Fruit fly (Drosophila melanogaster) whole organism, embryonic: Measurements from ENCODE around the gene Cdk1.

Experiments
- CG12659 ChIP-seq: fragments of 200-800 bp; sonication (Bioruptor generic); optimal IDR thresholded peaks from 3 replicates; lab custom pipeline; 2017; ENCODE audit warnings: mild to moderate bottlenecking, missing biosample characterization, missing genetic modification reagents, missing genetic modification characterization
- CG13424 ChIP-seq: fragments of 200-800 bp; sonication (Bioruptor generic); optimal IDR thresholded peaks from 2 replicates; lab custom pipeline; 2019; ENCODE audit warnings: missing biosample characterization, mild to moderate bottlenecking, missing genetic modification characterization, moderate library complexity
- CG13894 ChIP-seq: fragments of 200-800 bp; sonication (Bioruptor generic); optimal IDR thresholded peaks from 3 replicates; lab custom pipeline; 2018; ENCODE audit warnings: missing biosample characterization, mild to moderate bottlenecking, missing genetic modification characterization, moderate library complexity
- CG14860 ChIP-seq: fragments of 200-800 bp; sonication (Bioruptor generic); IDR thresholded peaks from 3 replicates; pipeline ENCODE4 v1.3.6; 2022; ENCODE audit warnings: missing biosample characterization, missing genetic modification characterization; ENCODE audit not compliant: partially characterized antibody
- CG1603 ChIP-seq: fragments of 200-800 bp; sonication (Bioruptor generic); optimal IDR thresholded peaks from 2 replicates; lab custom pipeline; 2019; ENCODE audit warnings: missing biosample characterization, mild to moderate bottlenecking, missing genetic modification characterization, moderate library complexity
- CG1647 ChIP-seq: fragments of 200-800 bp; sonication (Bioruptor generic); optimal IDR thresholded peaks from 3 replicates; lab custom pipeline; 2016; ENCODE audit warnings: missing biosample characterization, missing genetic modification characterization
- CG16813 ChIP-seq: fragments of 200-800 bp; sonication (Bioruptor generic); IDR thresholded peaks from 3 replicates; pipeline ENCODE4 v1.3.6; 2022; ENCODE audit warnings: missing biosample characterization, missing genetic modification characterization; ENCODE audit not compliant: partially characterized antibody
- CG16815 ChIP-seq: fragments of 200-800 bp; sonication (Bioruptor generic); optimal IDR thresholded peaks from 3 replicates; lab custom pipeline; 2017; ENCODE audit warnings: missing biosample characterization, mild to moderate bottlenecking, missing genetic modification characterization
- CG2129 ChIP-seq: fragments of 200-800 bp; sonication (Bioruptor generic); IDR thresholded peaks from 2 replicates; pipeline ENCODE4 v1.3.6; 2022; ENCODE audit warnings: missing biosample characterization, missing genetic modification characterization; ENCODE audit not compliant: partially characterized antibody
- CG30020 ChIP-seq: fragments of 200-800 bp; optimal IDR thresholded peaks from 2 replicates; lab custom pipeline; 2019; ENCODE audit warnings: missing biosample characterization, mild to moderate bottlenecking, missing genetic modification characterization, moderate library complexity
- CG3847 ChIP-seq: fragments of 200-800 bp; sonication (Bioruptor generic); IDR thresholded peaks from 2 replicates; pipeline ENCODE4 v1.3.6; 2022; ENCODE audit warnings: missing biosample characterization, missing genetic modification characterization
- CG4404 ChIP-seq: fragments of 200-800 bp; sonication (Bioruptor generic); IDR thresholded peaks from 2 replicates; pipeline ENCODE4 v1.3.6; 2022; ENCODE audit warnings: missing biosample characterization, missing genetic modification characterization
- CG6791 ChIP-seq: fragments of 200-800 bp; sonication (Bioruptor generic); IDR thresholded peaks from 3 replicates; pipeline ENCODE4 v1.3.6; 2022; ENCODE audit warnings: missing biosample characterization, missing genetic modification characterization; ENCODE audit not compliant: partially characterized antibody
- CG6854 ChIP-seq: fragments of 200-800 bp; sonication (Bioruptor generic); optimal IDR thresholded peaks from 3 replicates; lab custom pipeline; 2017; ENCODE audit warnings: missing biosample characterization, mild to moderate bottlenecking, missing genetic modification characterization
- CG7963 ChIP-seq: fragments of 200-800 bp; sonication (Bioruptor generic); IDR thresholded peaks from 3 replicates; pipeline ENCODE4 v1.3.6; 2022; ENCODE audit warnings: missing biosample characterization, missing genetic modification characterization; ENCODE audit not compliant: partially characterized antibody
- CG8089 ChIP-seq: fragments of 200-800 bp; sonication (Bioruptor generic); optimal IDR thresholded peaks from 3 replicates; lab custom pipeline; 2016; ENCODE audit warnings: missing biosample characterization, missing genetic modification characterization
- CG8924 ChIP-seq: fragments of 200-800 bp; optimal IDR thresholded peaks from 3 replicates; lab custom pipeline; 2019; ENCODE audit warnings: missing biosample characterization, mild to moderate bottlenecking, missing genetic modification characterization, moderate library complexity
- D ChIP-seq, 2 experiments: fragments of 200-800 bp in 1 of 2; fragments of >200 bp in 1 of 2; sonication (Bioruptor generic) in 1 of 2; optimal IDR thresholded peaks; 2 replicates in 1 of 2; 3 replicates in 1 of 2; lab custom pipeline; 2017; ENCODE audit warnings: mild to moderate bottlenecking in 1 of 2, missing biosample characterization in 1 of 2, missing genetic modification characterization in 1 of 2, missing genetic modification reagents in 1 of 2
- Dll ChIP-seq: fragments of 200-800 bp; sonication (Bioruptor generic); IDR thresholded peaks from 4 replicates; pipeline ENCODE4 v1.3.6; 2022; ENCODE audit warnings: missing biosample characterization, missing genetic modification characterization; ENCODE audit not compliant: partially characterized antibody
- Dref ChIP-seq: fragments of 200-800 bp; sonication (Bioruptor generic); IDR thresholded peaks from 2 replicates; pipeline ENCODE4 v1.3.6; 2022; ENCODE audit warnings: missing biosample characterization, missing genetic modification characterization
- Ets97D ChIP-seq: fragments of 200-800 bp; sonication (Bioruptor generic); optimal IDR thresholded peaks from 3 replicates; lab custom pipeline; 2016; ENCODE audit warnings: missing biosample characterization, missing genetic modification characterization
- HLH4C ChIP-seq: fragments of 200-800 bp; sonication (Bioruptor generic); IDR thresholded peaks from 3 replicates; pipeline ENCODE4 v1.3.6; 2022; ENCODE audit warnings: missing biosample characterization, missing genetic modification characterization; ENCODE audit not compliant: partially characterized antibody
- Lim3 ChIP-seq: fragments of 200-800 bp; sonication (Bioruptor generic); IDR thresholded peaks from 2 replicates; pipeline ENCODE4 v1.3.6; 2022; ENCODE audit warnings: missing biosample characterization, missing genetic modification characterization
- Opbp ChIP-seq: fragments of 200-800 bp; sonication (Bioruptor generic); IDR thresholded peaks from 3 replicates; pipeline ENCODE4 v1.3.6; 2022; ENCODE audit warnings: missing biosample characterization, missing genetic modification characterization; ENCODE audit not compliant: partially characterized antibody
- Scr ChIP-seq: fragments of 200-800 bp; sonication (Bioruptor generic); IDR thresholded peaks from 2 replicates; pipeline ENCODE4 v1.3.6; 2022; ENCODE audit warnings: missing biosample characterization, missing genetic modification characterization; ENCODE audit not compliant: partially characterized antibody
- Sry-β ChIP-seq: fragments of 200-800 bp; sonication (Bioruptor generic); optimal IDR thresholded peaks from 2 replicates; lab custom pipeline; 2018; ENCODE audit warnings: missing biosample characterization, mild to moderate bottlenecking, missing genetic modification characterization, moderate library complexity
- Sry-δ ChIP-seq: fragments of 200-800 bp; sonication (Bioruptor generic); optimal IDR thresholded peaks from 2 replicates; lab custom pipeline; 2016; ENCODE audit warnings: missing biosample characterization, missing genetic modification characterization
- bbx ChIP-seq: fragments of 200-800 bp; sonication (Bioruptor generic); IDR thresholded peaks from 2 replicates; pipeline ENCODE4 v1.3.6; 2022; ENCODE audit warnings: missing biosample characterization, missing genetic modification characterization; ENCODE audit not compliant: partially characterized antibody
- bowl ChIP-seq: fragments of 200-800 bp; sonication (Bioruptor generic); IDR thresholded peaks from 2 replicates; pipeline ENCODE4 v1.3.6; 2022; ENCODE audit warnings: missing biosample characterization, missing genetic modification characterization
- crp ChIP-seq, 2 experiments: fragments of 200-800 bp; sonication (Bioruptor generic); optimal IDR thresholded peaks; 2 replicates in 1 of 2; 3 replicates in 1 of 2; lab custom pipeline; 2017; ENCODE audit warnings: missing biosample characterization in 2 of 2, missing genetic modification characterization in 2 of 2, mild to moderate bottlenecking in 1 of 2, moderate library complexity in 1 of 2
- cwo ChIP-seq: fragments of 200-800 bp; sonication (Bioruptor generic); optimal IDR thresholded peaks from 3 replicates; lab custom pipeline; 2017; ENCODE audit warnings: missing biosample characterization, missing genetic modification characterization, mild to moderate bottlenecking, moderate library complexity, missing genetic modification reagents
- fd3F ChIP-seq: fragments of 200-800 bp; sonication (Bioruptor generic); optimal IDR thresholded peaks from 2 replicates; lab custom pipeline; 2018; ENCODE audit warnings: missing biosample characterization, mild to moderate bottlenecking, missing genetic modification characterization, moderate library complexity
- gsb ChIP-seq: fragments of 200-800 bp; sonication (Bioruptor generic); IDR thresholded peaks from 2 replicates; pipeline ENCODE4 v1.3.6; 2022; ENCODE audit warnings: missing biosample characterization, missing genetic modification characterization
- hb ChIP-seq: fragments of 200-800 bp; sonication (Bioruptor generic); IDR thresholded peaks from 3 replicates; pipeline ENCODE4 v1.3.6; 2022; ENCODE audit warnings: missing biosample characterization, missing genetic modification characterization; ENCODE audit not compliant: partially characterized antibody
- hbn ChIP-seq: fragments of 200-800 bp; sonication (Bioruptor generic); IDR thresholded peaks from 2 replicates; pipeline ENCODE4 v1.3.6; 2022; ENCODE audit warnings: missing biosample characterization, missing genetic modification characterization; ENCODE audit not compliant: partially characterized antibody
- inv ChIP-seq: fragments of 200-800 bp; sonication (Bioruptor generic); IDR thresholded peaks from 2 replicates; pipeline ENCODE4 v1.3.6; 2022; ENCODE audit warnings: missing biosample characterization, missing genetic modification characterization; ENCODE audit not compliant: partially characterized antibody
- knrl ChIP-seq: fragments of 200-800 bp; sonication (Bioruptor generic); IDR thresholded peaks from 3 replicates; pipeline ENCODE4 v1.3.6; 2022; ENCODE audit warnings: missing biosample characterization, missing genetic modification characterization; ENCODE audit not compliant: partially characterized antibody
- lov ChIP-seq, 2 experiments: fragments of 200-800 bp in 1 of 2; fragments of >200 bp in 1 of 2; sonication (Bioruptor generic) in 1 of 2; IDR thresholded peaks in 1 of 2; optimal IDR thresholded peaks in 1 of 2; 2 replicates in 1 of 2; 3 replicates in 1 of 2; pipeline versions ENCODE4 v1.3.6 to Lab custom; 2017 to 2022; ENCODE audit warnings: missing biosample characterization in 1 of 2, missing genetic modification characterization in 1 of 2
- pfk ChIP-seq: fragments of 200-800 bp; sonication (Bioruptor generic); optimal IDR thresholded peaks from 2 replicates; lab custom pipeline; 2018; ENCODE audit warnings: missing biosample characterization, mild to moderate bottlenecking, missing genetic modification characterization, moderate library complexity
- prd ChIP-seq, 3 experiments: fragments of >200 bp in 2 of 3; fragments of 200-800 bp in 1 of 3; sonication (Bioruptor generic) in 1 of 3; optimal IDR thresholded peaks in 2 of 3; IDR thresholded peaks in 1 of 3; 2 replicates in 2 of 3; 3 replicates in 1 of 3; pipeline versions ENCODE4 v1.3.6 to Lab custom; 2017 to 2022; ENCODE audit warnings: missing biosample characterization in 1 of 3, missing genetic modification characterization in 1 of 3
- row ChIP-seq: fragments of 200-800 bp; sonication (Bioruptor generic); IDR thresholded peaks from 3 replicates; pipeline ENCODE4 v1.3.6; 2022; ENCODE audit warnings: missing biosample characterization, missing genetic modification characterization
- sob ChIP-seq: fragments of 200-800 bp; sonication (Bioruptor generic); IDR thresholded peaks from 2 replicates; pipeline ENCODE4 v1.3.6; 2022; ENCODE audit warnings: missing biosample characterization, missing genetic modification characterization
- stwl ChIP-seq: fragments of 200-800 bp; sonication (Bioruptor generic); optimal IDR thresholded peaks from 3 replicates; lab custom pipeline; 2018; ENCODE audit warnings: missing biosample characterization, mild to moderate bottlenecking, missing genetic modification characterization, moderate library complexity
- tap ChIP-seq: fragments of 200-800 bp; optimal IDR thresholded peaks from 3 replicates; lab custom pipeline; 2019; ENCODE audit warnings: missing biosample characterization, mild to moderate bottlenecking, missing genetic modification characterization, moderate library complexity
- unc-4 ChIP-seq: fragments of 200-800 bp; sonication (Bioruptor generic); IDR thresholded peaks from 2 replicates; pipeline ENCODE4 v1.3.6; 2022; ENCODE audit warnings: missing biosample characterization, missing genetic modification characterization; ENCODE audit not compliant: partially characterized antibody

Cdk1 gene

dm6 chr2L:10405008-10405654 lies 19.1 kb upstream of the Cdk1 start, which contains the start of the genes CG17768, LSm-4 and Ir31a (continued):
- TF ChIP-seq gsb (GFP tag; lab: Robert Waterston, UW) (no peak), bbx (GFP tag; lab: Robert Waterston, UW) (peak; percentile 82), Lim3 (no peak), CG3847 (GFP tag; lab: Robert Waterston, UW) (no peak), D (optimal IDR thresholded peaks at IDR 0.05; lab: Kevin White, UChicago) (no peak), D (GFP tag; optimal IDR thresholded peaks at IDR 0.05; lab: Kevin White, UChicago) (no peak), CG1647 (GFP tag; lab: Kevin White, UChicago) (no peak), Opbp (GFP tag; lab: Robert Waterston, UW) (peak; percentile 60; the same call in 2 of the 3 replicates), prd (optimal IDR thresholded peaks at IDR 0.05; lab: Kevin White, UChicago) (no peak), prd (GFP tag; IDR thresholded peaks at IDR 0.05; lab: Robert Waterston, UW) (no peak), CG14860 (peak; percentile 68), tap (no peak), knrl (GFP tag; lab: Robert Waterston, UW) (peak; percentile 81), HLH4C (GFP tag; lab: Robert Waterston, UW) (peak; percentile 70), stwl (tag; lab: Kevin White, UChicago) (peak; percentile 18), lov (optimal IDR thresholded peaks at IDR 0.05; lab: Kevin White, UChicago) (no peak), lov (GFP tag; IDR thresholded peaks at IDR 0.05; lab: Robert Waterston, UW) (no peak), CG30020 (tag; lab: Kevin White, UChicago) (peak; percentile 91), CG6854 (GFP tag; lab: Kevin White, UChicago) (no peak), unc-4 (GFP tag; lab: Robert Waterston, UW) (peak; percentile 83), CG13424 (tag; lab: Kevin White, UChicago) (no peak), CG7963 (GFP tag; lab: Robert Waterston, UW) (peak; percentile 39; the same call in 1 of the 3 replicates), CG4404 (GFP tag; lab: Robert Waterston, UW) (no peak), row (peak; percentile 54), sob (GFP tag; lab: Robert Waterston, UW) (no peak), CG16815 (GFP tag; lab: Kevin White, UChicago) (no peak), crp (GFP tag; optimal IDR thresholded peaks at IDR 0.05; lab: Kevin White, UChicago) (no peak), CG12659 (GFP tag; lab: Kevin White, UChicago) (peak; percentile 25), CG13894 (tag; lab: Kevin White, UChicago) (no peak), CG8089 (no peak), hbn (peak; percentile 84), fd3F (GFP tag; lab: Kevin White, UChicago) (no peak), hb (peak; percentile 68), CG2129 (peak; percentile 66; the same call in 1 of the 2 replicates)

- TF ChIP-seq CG1603 (tag; lab: Kevin White, UChicago) (peak; percentile 91), Dll (peak; percentile 63), CG6791 (peak; percentile 32; the same call in 1 of the 3 replicates), Sry-β (peak; percentile 54), Ets97D (GFP tag; lab: Kevin White, UChicago) (peak; percentile 27), Scr (GFP tag; lab: Robert Waterston, UW) (peak; percentile 63), inv (0 out of 2 replicates have a peak, but pooled peaks have one; percentile 22), CG16813 (GFP tag; lab: Robert Waterston, UW) (peak; percentile 45; the same call in 1 of the 3 replicates), CG8924 (tag; lab: Kevin White, UChicago) (peak; percentile 79), Sry-δ (GFP tag; lab: Kevin White, UChicago) (peak; percentile 52), cwo (no peak), pfk (GFP tag; lab: Kevin White, UChicago) (peak; percentile 92), Dref (GFP tag; lab: Robert Waterston, UW) (peak; percentile 67), bowl (GFP tag; lab: Robert Waterston, UW) (no peak), unc-4 (GFP tag; lab: Robert Waterston, UW) (peak; percentile 56; the same call in 1 of the 2 replicates)
Measured at dm6 chr2L:10403803-10404315, 17.8 kb upstream of the Cdk1 start.
